Fruit fly (Drosophila melanogaster) whole organism, embryonic: Measurements from ENCODE around the gene Cep290.

Source experiments
- Awh ChIP-seq: fragments of 200-800 bp; sonication (Bioruptor generic); IDR thresholded peaks from 2 replicates; pipeline ENCODE4, ENCODE4 v1.3.6; 2022; ENCODE audit warnings: missing biosample characterization, missing genetic modification characterization
- B-H2 ChIP-seq: fragments of 200-800 bp; sonication (Bioruptor generic); optimal IDR thresholded peaks from 2 replicates; lab custom pipeline; 2018; ENCODE audit warnings: missing biosample characterization, mild to moderate bottlenecking, missing genetic modification characterization
- CG11398 ChIP-seq: fragments of 200-800 bp; sonication (Bioruptor generic); optimal IDR thresholded peaks from 2 replicates; lab custom pipeline; 2016; ENCODE audit warnings: missing biosample characterization, missing genetic modification characterization
- CG11456 ChIP-seq: fragments of 200-800 bp; sonication (Bioruptor generic); IDR thresholded peaks from 3 replicates; pipeline ENCODE4 v1.3.6; 2022; ENCODE audit warnings: missing biosample characterization, missing genetic modification characterization
- CG11723 ChIP-seq: fragments of 200-800 bp; sonication (Bioruptor generic); optimal IDR thresholded peaks from 2 replicates; lab custom pipeline; 2017; ENCODE audit warnings: missing biosample characterization, mild to moderate bottlenecking, missing genetic modification characterization
- CG13624 ChIP-seq: fragments of 200-800 bp; sonication (Bioruptor generic); optimal IDR thresholded peaks from 2 replicates; lab custom pipeline; 2016; ENCODE audit warnings: missing biosample characterization, missing genetic modification characterization
- CG16813 ChIP-seq: fragments of 200-800 bp; sonication (Bioruptor generic); IDR thresholded peaks from 3 replicates; pipeline ENCODE4 v1.3.6; 2022; ENCODE audit warnings: missing biosample characterization, missing genetic modification characterization; ENCODE audit not compliant: partially characterized antibody
- CG17328 ChIP-seq: fragments of 200-800 bp; sonication (Bioruptor generic); IDR thresholded peaks from 2 replicates; pipeline ENCODE4 v1.3.6; 2022; ENCODE audit warnings: missing biosample characterization, missing genetic modification characterization
- CG17385 ChIP-seq: fragments of 200-800 bp; sonication (Bioruptor generic); optimal IDR thresholded peaks from 3 replicates; lab custom pipeline; 2018; ENCODE audit warnings: missing biosample characterization, mild to moderate bottlenecking, missing genetic modification characterization
- CG2889 ChIP-seq: fragments of 200-800 bp; sonication (Bioruptor generic); IDR thresholded peaks from 3 replicates; pipeline ENCODE4 v1.3.6; 2022; ENCODE audit warnings: missing biosample characterization, missing genetic modification characterization
- CG31224 ChIP-seq: fragments of 200-800 bp; sonication (Bioruptor generic); IDR thresholded peaks from 2 replicates; pipeline ENCODE4 v1.3.6; 2022; ENCODE audit warnings: missing biosample characterization, missing genetic modification characterization
- CG3163 ChIP-seq: fragments of 200-800 bp; sonication (Bioruptor generic); optimal IDR thresholded peaks from 3 replicates; lab custom pipeline; 2016; ENCODE audit warnings: missing biosample characterization, missing genetic modification characterization
- CG34422 ChIP-seq: fragments of 200-800 bp; sonication (Bioruptor generic); IDR thresholded peaks from 3 replicates; pipeline ENCODE4 v1.3.6; 2022; ENCODE audit warnings: missing biosample characterization, missing genetic modification characterization
- CG43689 ChIP-seq: fragments of 200-800 bp; sonication (Bioruptor generic); IDR thresholded peaks from 2 replicates; pipeline ENCODE4 v1.3.6; 2022; ENCODE audit warnings: missing biosample characterization, missing genetic modification characterization
- CG5180 ChIP-seq: fragments of 200-800 bp; sonication (Bioruptor generic); optimal IDR thresholded peaks from 3 replicates; lab custom pipeline; 2017; ENCODE audit warnings: missing biosample characterization, missing genetic modification characterization, mild to moderate bottlenecking, moderate library complexity, missing genetic modification reagents
- CG7745 ChIP-seq: fragments of 200-800 bp; sonication (Bioruptor generic); optimal IDR thresholded peaks from 2 replicates; lab custom pipeline; 2018; ENCODE audit warnings: missing biosample characterization, mild to moderate bottlenecking, missing genetic modification characterization, moderate library complexity
- CG7786 ChIP-seq: fragments of 200-800 bp; sonication (Bioruptor generic); optimal IDR thresholded peaks from 2 replicates; lab custom pipeline; 2016; ENCODE audit warnings: missing biosample characterization, missing genetic modification characterization
- CG8765 ChIP-seq: fragments of 200-800 bp; sonication (Bioruptor generic); IDR thresholded peaks from 2 replicates; pipeline ENCODE4 v1.3.6; 2022; ENCODE audit warnings: missing biosample characterization, missing genetic modification characterization
- CG9727 ChIP-seq: fragments of 200-800 bp; sonication (Bioruptor generic); optimal IDR thresholded peaks from 3 replicates; lab custom pipeline; 2017; ENCODE audit warnings: missing biosample characterization, mild to moderate bottlenecking, missing genetic modification characterization
- CG9797 ChIP-seq: fragments of 200-800 bp; sonication (Bioruptor generic); optimal IDR thresholded peaks from 3 replicates; lab custom pipeline; 2018; ENCODE audit warnings: missing biosample characterization, mild to moderate bottlenecking, missing genetic modification characterization
- CkIIα-i1 ChIP-seq: fragments of 200-800 bp; sonication (Bioruptor generic); IDR thresholded peaks from 2 replicates; pipeline ENCODE4 v1.3.6; 2022; ENCODE audit warnings: missing biosample characterization, missing genetic modification characterization
- CrebB ChIP-seq: fragments of 200-800 bp; sonication (Bioruptor generic); optimal IDR thresholded peaks from 3 replicates; lab custom pipeline; 2018; ENCODE audit warnings: missing biosample characterization, mild to moderate bottlenecking, missing genetic modification characterization
- Dad ChIP-seq: fragments of 200-800 bp; sonication (Bioruptor generic); optimal IDR thresholded peaks from 3 replicates; lab custom pipeline; 2016; ENCODE audit warnings: missing biosample characterization, missing genetic modification characterization
- Dek ChIP-seq: fragments of 200-800 bp; sonication (Bioruptor generic); optimal IDR thresholded peaks from 3 replicates; lab custom pipeline; 2019; ENCODE audit warnings: missing biosample characterization, mild to moderate bottlenecking, missing genetic modification characterization, moderate library complexity
- Dfd ChIP-seq, 2 experiments: fragments of >200 bp; optimal IDR thresholded peaks; 2 replicates each; lab custom pipeline; 2017; ENCODE audit warnings: missing biosample characterization in 2 of 2, missing genetic modification characterization in 2 of 2
- Drgx ChIP-seq: fragments of 200-800 bp; sonication (Bioruptor generic); IDR thresholded peaks from 2 replicates; pipeline ENCODE4 v1.3.6; 2022; ENCODE audit warnings: missing biosample characterization, missing genetic modification characterization
- HLH4C ChIP-seq: fragments of 200-800 bp; sonication (Bioruptor generic); IDR thresholded peaks from 3 replicates; pipeline ENCODE4 v1.3.6; 2022; ENCODE audit warnings: missing biosample characterization, missing genetic modification characterization; ENCODE audit not compliant: partially characterized antibody
- MBD-R2 ChIP-seq: fragments of 200-800 bp; sonication (Bioruptor generic); IDR thresholded peaks from 2 replicates; pipeline ENCODE4 v1.3.6; 2022; ENCODE audit warnings: missing biosample characterization, missing genetic modification characterization
- Meics ChIP-seq: fragments of 200-800 bp; sonication (Bioruptor generic); optimal IDR thresholded peaks from 2 replicates; lab custom pipeline; 2017; ENCODE audit warnings: missing biosample characterization, mild to moderate bottlenecking, missing genetic modification characterization
- Mes4 ChIP-seq: fragments of 200-800 bp; sonication (Bioruptor generic); optimal IDR thresholded peaks from 2 replicates; lab custom pipeline; 2016; ENCODE audit warnings: missing biosample characterization, missing genetic modification characterization
- Stat92E ChIP-seq, 3 experiments: fragments of >200 bp in 2 of 3; fragments of 200-800 bp in 1 of 3; sonication (Bioruptor generic) in 1 of 3; optimal IDR thresholded peaks; 2 replicates each; lab custom pipeline; 2017 to 2019; ENCODE audit warnings: missing biosample characterization in 3 of 3, missing genetic modification characterization in 3 of 3, mild to moderate bottlenecking in 1 of 3, moderate library complexity in 1 of 3
- bbx ChIP-seq: fragments of 200-800 bp; sonication (Bioruptor generic); IDR thresholded peaks from 2 replicates; pipeline ENCODE4 v1.3.6; 2022; ENCODE audit warnings: missing biosample characterization, missing genetic modification characterization; ENCODE audit not compliant: partially characterized antibody
- caup ChIP-seq: fragments of 200-800 bp; sonication (Bioruptor generic); optimal IDR thresholded peaks from 3 replicates; lab custom pipeline; 2017; ENCODE audit warnings: missing biosample characterization, mild to moderate bottlenecking, missing genetic modification characterization, moderate library complexity; ENCODE audit not compliant: severe bottlenecking
- chm ChIP-seq: fragments of 200-800 bp; sonication (Bioruptor generic); IDR thresholded peaks from 2 replicates; pipeline ENCODE4 v1.3.6; 2022; ENCODE audit warnings: missing biosample characterization, missing genetic modification characterization
- chn ChIP-seq: fragments of 200-800 bp; sonication (Bioruptor generic); optimal IDR thresholded peaks from 2 replicates; lab custom pipeline; 2016; ENCODE audit warnings: missing biosample characterization, missing genetic modification characterization
- crol ChIP-seq: fragments of 200-800 bp; sonication (Bioruptor generic); IDR thresholded peaks from 2 replicates; pipeline ENCODE4 v1.3.6; 2022; ENCODE audit warnings: missing biosample characterization, missing genetic modification characterization
- crp ChIP-seq, 2 experiments: fragments of 200-800 bp; sonication (Bioruptor generic); optimal IDR thresholded peaks; 2 replicates in 1 of 2; 3 replicates in 1 of 2; lab custom pipeline; 2017; ENCODE audit warnings: missing biosample characterization in 2 of 2, missing genetic modification characterization in 2 of 2, mild to moderate bottlenecking in 1 of 2, moderate library complexity in 1 of 2
- ham ChIP-seq: fragments of 200-800 bp; sonication (Bioruptor generic); IDR thresholded peaks from 2 replicates; pipeline ENCODE4 v1.3.6; 2022; ENCODE audit warnings: missing biosample characterization, missing genetic modification characterization
- hbn ChIP-seq: fragments of 200-800 bp; sonication (Bioruptor generic); IDR thresholded peaks from 2 replicates; pipeline ENCODE4 v1.3.6; 2022; ENCODE audit warnings: missing biosample characterization, missing genetic modification characterization; ENCODE audit not compliant: partially characterized antibody
- insv ChIP-seq, 2 experiments: fragments of 200-800 bp; sonication (Bioruptor generic); optimal IDR thresholded peaks; 3 replicates each; lab custom pipeline; 2016 to 2018; ENCODE audit warnings: missing biosample characterization in 2 of 2, missing genetic modification characterization in 2 of 2
- kay ChIP-seq: fragments of 200-800 bp; sonication (Bioruptor generic); optimal IDR thresholded peaks from 2 replicates; lab custom pipeline; 2016; ENCODE audit warnings: missing biosample characterization, missing genetic modification characterization
- lov ChIP-seq, 2 experiments: fragments of 200-800 bp in 1 of 2; fragments of >200 bp in 1 of 2; sonication (Bioruptor generic) in 1 of 2; IDR thresholded peaks in 1 of 2; optimal IDR thresholded peaks in 1 of 2; 2 replicates in 1 of 2; 3 replicates in 1 of 2; pipeline versions ENCODE4 v1.3.6 to Lab custom; 2017 to 2022; ENCODE audit warnings: missing biosample characterization in 1 of 2, missing genetic modification characterization in 1 of 2
- luna ChIP-seq: fragments of 200-800 bp; sonication (Bioruptor generic); optimal IDR thresholded peaks from 2 replicates; lab custom pipeline; 2016; ENCODE audit warnings: missing biosample characterization, missing genetic modification characterization
- phol ChIP-seq: fragments of 200-800 bp; sonication (Bioruptor generic); optimal IDR thresholded peaks from 3 replicates; lab custom pipeline; 2018; ENCODE audit warnings: missing biosample characterization, mild to moderate bottlenecking, missing genetic modification characterization, moderate library complexity
- schlank ChIP-seq: fragments of 200-800 bp; sonication (Bioruptor generic); optimal IDR thresholded peaks from 2 replicates; lab custom pipeline; 2018; ENCODE audit warnings: missing biosample characterization, mild to moderate bottlenecking, missing genetic modification characterization
- scrt ChIP-seq: fragments of 200-800 bp; sonication (Bioruptor generic); optimal IDR thresholded peaks from 2 replicates; lab custom pipeline; 2018; ENCODE audit warnings: missing biosample characterization, mild to moderate bottlenecking, missing genetic modification characterization, moderate library complexity
- shn ChIP-seq: fragments of 200-800 bp; sonication (Bioruptor generic); optimal IDR thresholded peaks from 3 replicates; lab custom pipeline; 2016; ENCODE audit warnings: missing biosample characterization, missing genetic modification characterization
- tap ChIP-seq: fragments of 200-800 bp; optimal IDR thresholded peaks from 3 replicates; lab custom pipeline; 2019; ENCODE audit warnings: missing biosample characterization, mild to moderate bottlenecking, missing genetic modification characterization, moderate library complexity
- vfl ChIP-seq: fragments of 200-800 bp; sonication (Bioruptor generic); optimal IDR thresholded peaks from 2 replicates; lab custom pipeline; 2016; ENCODE audit warnings: missing biosample characterization, missing genetic modification characterization

The Cep290 gene

DNA sequence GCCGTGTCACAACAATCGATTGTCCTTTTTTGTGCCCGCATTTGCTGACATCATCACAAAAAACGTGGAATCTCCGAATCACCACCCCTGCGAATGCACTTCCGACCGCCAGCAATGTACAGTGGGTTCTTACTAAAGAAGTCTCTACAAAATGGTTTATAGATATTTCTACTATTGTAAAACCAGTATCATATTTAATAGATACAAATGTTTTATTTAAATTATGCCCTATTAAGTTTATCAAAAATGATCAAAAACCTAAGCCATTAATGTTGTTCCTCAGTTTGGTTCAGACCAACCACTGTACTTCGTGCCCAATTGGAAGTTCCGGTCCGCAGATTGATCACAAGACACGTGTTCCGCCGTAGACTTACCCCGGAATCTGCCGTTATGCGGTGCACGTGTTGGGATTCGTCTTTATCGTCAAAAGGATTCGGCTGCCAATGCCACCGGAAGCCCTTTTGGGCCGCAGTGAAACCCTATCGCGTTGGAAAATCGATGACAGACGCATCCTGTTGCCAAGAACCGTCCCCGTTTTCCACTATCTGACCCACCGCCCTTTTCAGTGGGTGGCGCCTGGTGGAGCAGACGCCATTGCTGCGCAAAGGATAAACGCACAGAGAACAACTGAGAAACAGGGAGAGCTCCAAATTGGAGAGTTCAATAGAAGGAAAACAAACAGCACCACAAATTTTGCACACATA is 39.0 kb upstream of the Cep290 start (continued):
- no peak for TF ChIP-seq Mes4 (GFP tag; lab: Kevin White, UChicago)
- TF ChIP-seq scrt (GFP tag; lab: Kevin White, UChicago), result no peak
- peak; percentile 30 for TF ChIP-seq chn (GFP tag; lab: Kevin White, UChicago)
- no peak for TF ChIP-seq schlank (tag; lab: Kevin White, UChicago)
- peak; percentile 26 for TF ChIP-seq CG17385 (GFP tag; lab: Kevin White, UChicago)
- no peak for TF ChIP-seq CkIIα-i1 (GFP tag; lab: Robert Waterston, UW)
- no peak for TF ChIP-seq CG5180 (GFP tag; lab: Kevin White, UChicago)
- TF ChIP-seq CG16813 (GFP tag; lab: Robert Waterston, UW), result no peak
- TF ChIP-seq chm (GFP tag; lab: Robert Waterston, UW), result no peak
- TF ChIP-seq Dfd (GFP tag; optimal IDR thresholded peaks at IDR 0.05; lab: Kevin White, UChicago), result no peak
- TF ChIP-seq CG34422 (GFP tag; lab: Robert Waterston, UW), result no peak
- TF ChIP-seq CG2889 (GFP tag; lab: Robert Waterston, UW), result no peak
- TF ChIP-seq CG11723 (GFP tag; lab: Kevin White, UChicago), result no peak
- no peak for TF ChIP-seq shn (GFP tag; lab: Kevin White, UChicago)
- no peak for TF ChIP-seq Dad (GFP tag; lab: Kevin White, UChicago)
- TF ChIP-seq HLH4C, result no peak
- TF ChIP-seq lov (optimal IDR thresholded peaks at IDR 0.05; lab: Kevin White, UChicago), result no peak
- no peak for TF ChIP-seq lov (GFP tag; IDR thresholded peaks at IDR 0.05; lab: Robert Waterston, UW)
- no peak for TF ChIP-seq ham (GFP tag; lab: Robert Waterston, UW)
- TF ChIP-seq Stat92E (GFP tag; optimal IDR thresholded peaks at IDR 0.05; lab: Kevin White, UChicago), result no peak
- TF ChIP-seq CG31224 (GFP tag; lab: Robert Waterston, UW), result no peak
- no peak for TF ChIP-seq kay (GFP tag; lab: Kevin White, UChicago)
- TF ChIP-seq phol (tag; lab: Kevin White, UChicago), result peak; percentile 42
- TF ChIP-seq CrebB (tag; lab: Kevin White, UChicago), result no peak
- no peak for TF ChIP-seq CG7745 (tag; lab: Kevin White, UChicago)
- no peak for TF ChIP-seq CG7786
- no peak for TF ChIP-seq CG17328
- TF ChIP-seq crol (GFP tag; lab: Robert Waterston, UW), result no peak
- TF ChIP-seq B-H2, result no peak
- no peak for TF ChIP-seq CG11398 (GFP tag; lab: Kevin White, UChicago)
- TF ChIP-seq Meics (GFP tag; lab: Kevin White, UChicago), result no peak
- TF ChIP-seq crp (GFP tag; optimal IDR thresholded peaks at IDR 0.05; lab: Kevin White, UChicago), result no peak
- no peak for TF ChIP-seq CG9797 (GFP tag; lab: Kevin White, UChicago)
- TF ChIP-seq MBD-R2 (GFP tag; lab: Robert Waterston, UW), result peak; percentile 79
- TF ChIP-seq CG9727 (GFP tag; lab: Kevin White, UChicago), result peak; percentile 14
- TF ChIP-seq CG43689 (GFP tag; lab: Robert Waterston, UW), result no peak
- peak; percentile 3 for TF ChIP-seq caup
- no peak for TF ChIP-seq hbn (GFP tag; lab: Robert Waterston, UW)
- TF ChIP-seq Awh (GFP tag; lab: Robert Waterston, UW), result no peak; the same call in 1 of the 2 replicates
- TF ChIP-seq luna (GFP tag; lab: Kevin White, UChicago), result no peak
- no peak for TF ChIP-seq vfl (GFP tag; lab: Kevin White, UChicago)
- TF ChIP-seq insv (GFP tag; optimal IDR thresholded peaks at IDR 0.05; lab: Kevin White, UChicago), result no peak
- TF ChIP-seq CG8765 (GFP tag; lab: Robert Waterston, UW), result no peak
- no peak for TF ChIP-seq CG3163
- no peak for TF ChIP-seq CG13624 (GFP tag; lab: Kevin White, UChicago)
- peak; percentile 19 for TF ChIP-seq tap
- TF ChIP-seq Dek (tag; lab: Kevin White, UChicago), result no peak
- no peak for TF ChIP-seq bbx
- no peak for TF ChIP-seq CG11456 (GFP tag; lab: Robert Waterston, UW)
- TF ChIP-seq Drgx (GFP tag; lab: Robert Waterston, UW), result no peak; the same call in 1 of the 2 replicates
